Worm (Caenorhabditis elegans) whole organism, L4 larva: ENCODE data around the gene hip-1.

Source experiments
- D1046.2 ChIP-seq: fragments of 200-800 bp; sonication (Bioruptor generic); IDR thresholded peaks from 2 replicates; pipeline ENCODE4 v1.3.6; 2022; ENCODE audit warnings: missing genetic modification characterization, missing compliant biosample characterization
- F26F4.8 ChIP-seq: fragments of 200-800 bp; sonication (Bioruptor generic); conservative IDR thresholded peaks from 2 replicates; pipeline ENCODE4 v1.3.6; 2022; ENCODE audit warnings: missing genetic modification characterization, missing compliant biosample characterization
- F37D6.2 ChIP-seq: sonication (generic microtip); optimal IDR thresholded peaks from 2 replicates; lab custom pipeline; 2016; ENCODE audit warnings: mild to moderate bottlenecking, missing genetic modification characterization, missing compliant biosample characterization
- F49E8.2 ChIP-seq: sonication (generic microtip); optimal IDR thresholded peaks from 2 replicates; lab custom pipeline; 2016; ENCODE audit warnings: missing compliant biosample characterization, mild to moderate bottlenecking, missing genetic modification characterization, borderline replicate concordance
- R02D3.7 ChIP-seq: fragments of 150-350 bp; sonication (generic microtip); optimal IDR thresholded peaks from 3 replicates; lab custom pipeline; 2014; ENCODE audit warnings: missing biosample characterization, missing genetic modification characterization
- Y105C5A.15 ChIP-seq: fragments of 200-800 bp; sonication (Bioruptor generic); IDR thresholded peaks from 2 replicates; pipeline ENCODE4 v1.3.6; 2022; ENCODE audit warnings: missing genetic modification characterization, missing compliant biosample characterization
- ama-1 ChIP-seq: fragments of 150-350 bp; optimal IDR thresholded peaks from 2 replicates; lab custom pipeline; 2014; ENCODE audit warnings: inconsistent platforms, mixed read lengths
- attf-4 ChIP-seq: sonication (generic microtip); optimal IDR thresholded peaks from 3 replicates; lab custom pipeline; 2017; ENCODE audit warnings: missing biosample characterization, missing genetic modification characterization
- ceh-44 ChIP-seq: fragments of 200-800 bp; sonication (Bioruptor generic); IDR thresholded peaks from 2 replicates; pipeline ENCODE4 v1.3.6; 2022; ENCODE audit warnings: missing genetic modification reagents, missing genetic modification characterization, missing compliant biosample characterization
- ceh-82 ChIP-seq: sonication (generic microtip); optimal IDR thresholded peaks from 2 replicates; lab custom pipeline; 2017; ENCODE audit warnings: missing biosample characterization, missing genetic modification characterization
- ces-1 ChIP-seq: fragments of 150-350 bp; sonication (generic microtip); optimal IDR thresholded peaks from 4 replicates; lab custom pipeline; 2014; ENCODE audit warnings: missing biosample characterization, missing genetic modification reagents, missing genetic modification characterization
- daf-16 ChIP-seq, 3 experiments: sonication (generic microtip); optimal IDR thresholded peaks; 2 replicates each; lab custom pipeline; 2016 to 2017; ENCODE audit warnings: missing genetic modification characterization in 3 of 3, missing genetic modification reagents in 3 of 3, mild to moderate bottlenecking in 2 of 3, missing compliant biosample characterization in 2 of 3, missing biosample characterization in 1 of 3, moderate library complexity in 1 of 3
- daf-19 ChIP-seq: fragments of 200-800 bp; sonication (Bioruptor generic); conservative IDR thresholded peaks from 2 replicates; pipeline ENCODE4 v1.3.6; 2022; ENCODE audit warnings: missing genetic modification characterization, missing compliant biosample characterization
- dmd-8 ChIP-seq: fragments of 200-800 bp; sonication (Bioruptor generic); IDR thresholded peaks from 2 replicates; pipeline ENCODE4 v1.3.6; 2022; ENCODE audit warnings: missing genetic modification characterization, missing compliant biosample characterization
- dmd-9 ChIP-seq: fragments of 200-800 bp; sonication (Bioruptor generic); IDR thresholded peaks from 2 replicates; pipeline ENCODE4 v1.3.6; 2022; ENCODE audit warnings: missing genetic modification reagents, missing genetic modification characterization, missing compliant biosample characterization
- dpl-1 ChIP-seq: fragments of 150-350 bp; optimal IDR thresholded peaks from 2 replicates; lab custom pipeline; 2014; ENCODE audit warnings: missing biosample characterization, missing genetic modification reagents, missing genetic modification characterization
- dve-1 ChIP-seq: sonication (generic microtip); optimal IDR thresholded peaks from 2 replicates; lab custom pipeline; 2017; ENCODE audit warnings: antibody characterized with exemption, mild to moderate bottlenecking, missing genetic modification characterization, missing compliant biosample characterization; ENCODE audit not compliant: insufficient read depth
- egl-27 ChIP-seq: sonication (generic microtip); optimal IDR thresholded peaks from 3 replicates; lab custom pipeline; 2017; ENCODE audit warnings: missing biosample characterization, missing genetic modification reagents, missing genetic modification characterization
- hlh-11 ChIP-seq: fragments of 200-800 bp; sonication (Bioruptor generic); optimal IDR thresholded peaks from 2 replicates; lab custom pipeline; 2018; ENCODE audit warnings: mild to moderate bottlenecking, missing genetic modification characterization, missing compliant biosample characterization
- hlh-30 ChIP-seq: sonication (generic microtip); optimal IDR thresholded peaks from 2 replicates; lab custom pipeline; 2017; ENCODE audit warnings: antibody characterized with exemption, mild to moderate bottlenecking, missing genetic modification characterization, missing compliant biosample characterization; ENCODE audit not compliant: insufficient read depth
- hmg-1.1 ChIP-seq: fragments of 200-800 bp; sonication (Bioruptor generic); IDR thresholded peaks from 2 replicates; pipeline ENCODE4 v1.3.6; 2022; ENCODE audit warnings: missing genetic modification reagents, missing genetic modification characterization, missing compliant biosample characterization
- lim-7 ChIP-seq: fragments of 200-800 bp; sonication (Bioruptor generic); IDR thresholded peaks from 2 replicates; pipeline ENCODE4 v1.3.6; 2022; ENCODE audit warnings: missing genetic modification characterization, missing compliant biosample characterization
- lin-13 ChIP-seq: fragments of 150-350 bp; optimal IDR thresholded peaks from 2 replicates; lab custom pipeline; 2014; ENCODE audit warnings: missing biosample characterization, missing genetic modification reagents, missing genetic modification characterization
- lin-38 ChIP-seq: fragments of 200-800 bp; sonication (Bioruptor generic); IDR thresholded peaks from 2 replicates; pipeline ENCODE4 v1.3.6; 2022; ENCODE audit warnings: missing genetic modification reagents, missing genetic modification characterization, missing compliant biosample characterization
- lsy-2 ChIP-seq, 2 experiments: fragments of 150-350 bp in 1 of 2; sonication (generic microtip) in 1 of 2; optimal IDR thresholded peaks; 2 replicates each; lab custom pipeline; 2014 to 2017; ENCODE audit warnings: missing biosample characterization in 2 of 2, missing genetic modification characterization in 2 of 2
- madf-5 ChIP-seq, 2 experiments: fragments of 200-800 bp; sonication (Bioruptor generic); IDR thresholded peaks; 2 replicates each; pipeline ENCODE4 v1.3.6; 2022; ENCODE audit warnings: missing compliant biosample characterization in 2 of 2, missing genetic modification characterization in 2 of 2
- mdl-1 ChIP-seq, 2 experiments: fragments of 150-350 bp in 1 of 2; sonication (generic microtip) in 1 of 2; optimal IDR thresholded peaks; 2 replicates each; lab custom pipeline; 2014 to 2017; ENCODE audit warnings: missing biosample characterization in 2 of 2, missing genetic modification characterization in 2 of 2
- mep-1 ChIP-seq: fragments of 150-350 bp; sonication (generic microtip); optimal IDR thresholded peaks from 3 replicates; lab custom pipeline; 2014; ENCODE audit warnings: missing biosample characterization, missing genetic modification characterization
- mes-2 ChIP-seq: sonication (generic microtip); optimal IDR thresholded peaks from 2 replicates; lab custom pipeline; 2016; ENCODE audit warnings: missing genotype, mild to moderate bottlenecking, missing genetic modification characterization, missing compliant biosample characterization; ENCODE audit not compliant: poor library complexity, severe bottlenecking
- mxl-3 ChIP-seq: fragments of 200-800 bp; sonication (Bioruptor generic); optimal IDR thresholded peaks from 2 replicates; lab custom pipeline; 2018; ENCODE audit warnings: mild to moderate bottlenecking, missing genetic modification characterization, missing compliant biosample characterization
- nhr-10 ChIP-seq: fragments of 150-350 bp; optimal IDR thresholded peaks from 2 replicates; lab custom pipeline; 2014; ENCODE audit warnings: missing biosample characterization, missing genetic modification characterization
- nhr-102 ChIP-seq: sonication (generic microtip); optimal IDR thresholded peaks from 2 replicates; lab custom pipeline; 2016; ENCODE audit warnings: mild to moderate bottlenecking, missing genetic modification characterization, moderate library complexity, missing compliant biosample characterization
- nhr-111 ChIP-seq: fragments of 200-800 bp; sonication (Bioruptor generic); optimal IDR thresholded peaks from 2 replicates; lab custom pipeline; 2018; ENCODE audit warnings: mild to moderate bottlenecking, missing genetic modification characterization, missing compliant biosample characterization
- nhr-6 ChIP-seq: fragments of 150-350 bp; optimal IDR thresholded peaks from 2 replicates; lab custom pipeline; 2014; ENCODE audit warnings: missing biosample characterization, missing genetic modification characterization
- nhr-77 ChIP-seq: fragments of 150-350 bp; optimal IDR thresholded peaks from 2 replicates; lab custom pipeline; 2014; ENCODE audit warnings: missing biosample characterization, missing genetic modification characterization
- pha-4 ChIP-seq, 2 experiments: fragments of 150-350 bp in 1 of 2; fragments of 200-800 bp in 1 of 2; sonication (Bioruptor generic) in 1 of 2; IDR thresholded peaks in 1 of 2; optimal IDR thresholded peaks in 1 of 2; 2 replicates each; pipeline versions ENCODE4 v1.3.6 to Lab custom; 2014 to 2022; ENCODE audit warnings: missing genetic modification characterization in 2 of 2, missing genetic modification reagents in 2 of 2, missing biosample characterization in 1 of 2, missing compliant biosample characterization in 1 of 2
- rbr-2 ChIP-seq: sonication (generic microtip); optimal IDR thresholded peaks from 2 replicates; lab custom pipeline; 2016; ENCODE audit warnings: missing genotype, missing genetic modification characterization, missing compliant biosample characterization
- set-16 ChIP-seq: fragments of 200-800 bp; sonication (Bioruptor generic); IDR thresholded peaks from 2 replicates; pipeline ENCODE4 v1.3.6; 2022; ENCODE audit warnings: missing genetic modification reagents, missing genetic modification characterization, missing compliant biosample characterization
- skn-1 ChIP-seq: fragments of 150-350 bp; optimal IDR thresholded peaks from 2 replicates; lab custom pipeline; 2014; ENCODE audit warnings: missing biosample characterization, missing genetic modification characterization
- spr-1 ChIP-seq: sonication (generic microtip); optimal IDR thresholded peaks from 2 replicates; lab custom pipeline; 2016; ENCODE audit warnings: mild to moderate bottlenecking, missing genetic modification characterization, missing compliant biosample characterization
- tag-97 ChIP-seq: fragments of 200-800 bp; sonication (Bioruptor generic); IDR thresholded peaks from 2 replicates; pipeline ENCODE4 v1.3.6; 2022; ENCODE audit warnings: missing genetic modification characterization, missing compliant biosample characterization
- tra-1 ChIP-seq: fragments of 200-800 bp; sonication (Bioruptor generic); IDR thresholded peaks from 2 replicates; pipeline ENCODE4 v1.3.6; 2022; ENCODE audit warnings: missing genetic modification reagents, missing genetic modification characterization, missing compliant biosample characterization
- unc-130 ChIP-seq: sonication (generic microtip); optimal IDR thresholded peaks from 2 replicates; lab custom pipeline; 2016; ENCODE audit warnings: missing genetic modification reagents, missing genetic modification characterization, missing compliant biosample characterization
- unc-39 ChIP-seq: sonication (generic microtip); optimal IDR thresholded peaks from 2 replicates; lab custom pipeline; 2017; ENCODE audit warnings: missing biosample characterization, missing genetic modification characterization
- unc-62 ChIP-seq, 3 experiments: fragments of 150-350 bp in 1 of 3; sonication (generic microtip); optimal IDR thresholded peaks in 2 of 3; peaks in 1 of 3; 1 replicate in 1 of 3; 2 replicates in 2 of 3; lab custom pipeline; 2014 to 2017; ENCODE audit warnings: missing biosample characterization in 3 of 3, missing genetic modification characterization in 3 of 3, missing genetic modification reagents in 3 of 3, missing genotype in 1 of 3
- vab-7 ChIP-seq: fragments of 200-800 bp; sonication (Bioruptor generic); IDR thresholded peaks from 2 replicates; pipeline ENCODE4 v1.3.6; 2022; ENCODE audit warnings: missing genetic modification reagents, missing genetic modification characterization, missing compliant biosample characterization
- zfp-2 ChIP-seq: sonication (generic microtip); optimal IDR thresholded peaks from 2 replicates; lab custom pipeline; 2016; ENCODE audit warnings: mild to moderate bottlenecking, missing genetic modification characterization, missing compliant biosample characterization
- zfp-3 ChIP-seq: fragments of 200-800 bp; sonication (Bioruptor generic); conservative IDR thresholded peaks from 2 replicates; pipeline ENCODE4 v1.3.6; 2022; ENCODE audit warnings: missing genetic modification reagents, missing genetic modification characterization, missing compliant biosample characterization
- zip-2 ChIP-seq: fragments of 150-350 bp; optimal IDR thresholded peaks from 2 replicates; lab custom pipeline; 2014; ENCODE audit warnings: missing biosample characterization, missing genetic modification characterization
- ztf-11 ChIP-seq: fragments of 150-350 bp; optimal IDR thresholded peaks from 2 replicates; lab custom pipeline; 2014; ENCODE audit warnings: missing biosample characterization, missing genetic modification characterization
- ztf-7 ChIP-seq: fragments of 150-350 bp; optimal IDR thresholded peaks from 2 replicates; lab custom pipeline; 2014; ENCODE audit warnings: missing biosample characterization, missing genetic modification characterization

The hip-1 gene

DNA sequence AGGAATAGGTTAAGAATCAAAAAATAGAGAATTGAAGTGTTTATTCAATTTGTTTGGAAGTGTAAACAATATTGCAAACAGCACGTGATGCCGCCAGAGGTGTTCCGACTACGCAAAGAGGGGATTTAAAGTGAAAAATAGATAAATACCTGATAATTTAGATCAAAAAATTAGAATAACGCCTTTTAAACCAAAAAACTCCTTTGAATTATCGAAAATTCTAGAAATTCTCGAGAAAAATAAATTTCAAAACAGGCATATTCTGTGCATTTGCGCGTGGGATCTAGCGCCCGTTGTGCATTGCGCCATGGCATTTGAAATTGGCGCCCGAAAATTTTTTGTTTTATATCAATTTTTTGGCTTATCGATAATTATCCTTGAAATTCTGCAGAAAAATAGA is at the start of gene hip-1:
hip-1 (minus strand) TSS at position 225 of the 400 bp plus-strand sequence.
- TF ChIP-seq lim-7 (no peak), spr-1 (tag; lab: Kevin White, UChicago) (no peak), lin-13 (no peak), pha-4 (GFP tag; IDR thresholded peaks at IDR 0.05; lab: Robert Waterston, UW) (no peak), pha-4 (tag; optimal IDR thresholded peaks at IDR 0.05; lab: Kevin White, UChicago) (no peak), mdl-1 (tag; optimal IDR thresholded peaks at IDR 0.05; lab: Kevin White, UChicago) (no peak), skn-1 (no peak), tag-97 (no peak), hlh-11 (tag; lab: Kevin White, UChicago) (peak; percentile 13), ztf-11 (tag; lab: Kevin White, UChicago) (no peak), nhr-6 (tag; lab: Kevin White, UChicago) (no peak), unc-62 (GFP tag; optimal IDR thresholded peaks at IDR 0.05 in 1 of 2; lab: Kevin White, UChicago) (no peak), unc-62 (tag; optimal IDR thresholded peaks at IDR 0.05; lab: Kevin White, UChicago) (no peak), zfp-2 (tag; lab: Kevin White, UChicago) (no peak), daf-19 (GFP tag; lab: Robert Waterston, UW) (no peak), nhr-111 (GFP tag; lab: Kevin White, UChicago) (no peak), F37D6.2 (no peak), lsy-2 (tag; optimal IDR thresholded peaks at IDR 0.05; lab: Kevin White, UChicago) (peak in 1 of 2 experiments; percentile 61), F49E8.2 (tag; lab: Kevin White, UChicago) (no peak), zfp-3 (GFP tag; lab: Robert Waterston, UW) (no peak), dpl-1 (GFP tag; lab: Kevin White, UChicago) (peak; percentile 75), tra-1 (GFP tag; lab: Robert Waterston, UW) (no peak), dmd-8 (GFP tag; lab: Robert Waterston, UW) (no peak), attf-4 (tag; lab: Kevin White, UChicago) (no peak), D1046.2 (GFP tag; lab: Robert Waterston, UW) (no peak), ama-1 (peak; percentile 9), rbr-2 (tag; lab: Kevin White, UChicago) (no peak), dve-1 (tag; lab: Kevin White, UChicago) (peak; percentile 51), mes-2 (peak; percentile 50), mep-1 (tag; lab: Kevin White, UChicago) (peak; percentile 46), vab-7 (GFP tag; lab: Robert Waterston, UW) (no peak), ceh-44 (no peak), nhr-10 (tag; lab: Kevin White, UChicago) (no peak), unc-39 (tag; lab: Kevin White, UChicago) (no peak), nhr-77 (tag; lab: Kevin White, UChicago) (no peak), hlh-30 (tag; lab: Kevin White, UChicago) (peak; percentile 80), F26F4.8 (GFP tag; lab: Robert Waterston, UW) (no peak), lin-38 (GFP tag; lab: Robert Waterston, UW) (peak; percentile 63), nhr-102 (tag; lab: Kevin White, UChicago) (no peak), ztf-7 (no peak), Y105C5A.15 (GFP tag; lab: Robert Waterston, UW) (no peak), daf-16 (GFP tag; optimal IDR thresholded peaks at IDR 0.05; lab: Kevin White, UChicago) (no peak), daf-16 (tag; optimal IDR thresholded peaks at IDR 0.05; lab: Kevin White, UChicago) (peak; percentile 71), R02D3.7 (tag; lab: Kevin White, UChicago) (no peak), unc-130 (GFP tag; lab: Kevin White, UChicago) (peak; percentile 7), mxl-3 (GFP tag; lab: Kevin White, UChicago) (no peak), set-16 (GFP tag; lab: Robert Waterston, UW) (no peak), ceh-82 (no peak), dmd-9 (GFP tag; lab: Robert Waterston, UW) (peak; percentile 53; the same call in 1 of the 2 replicates), egl-27 (tag; lab: Kevin White, UChicago) (no peak), zip-2 (no peak), ces-1 (GFP tag; lab: Kevin White, UChicago) (no peak), hmg-1.1 (GFP tag; lab: Robert Waterston, UW) (peak; percentile 28; the same call in 1 of the 2 replicates), madf-5 (GFP tag; IDR thresholded peaks at IDR 0.05; lab: Robert Waterston, UW) (no peak)
